Fruit fly (Drosophila melanogaster) whole organism: ENCODE results near the gene Syx18.

ENCODE experiments used
- CG8478 ChIP-seq: fragments of >200 bp; optimal IDR thresholded peaks from 2 replicates; lab custom pipeline; 2018; ENCODE audit warnings: inconsistent platforms
- Dll ChIP-seq: fragments of >200 bp; optimal IDR thresholded peaks from 2 replicates; lab custom pipeline; 2017
- pan ChIP-seq: fragments of >200 bp; optimal IDR thresholded peaks from 2 replicates; lab custom pipeline; 2017
- psq ChIP-seq: fragments of >200 bp; optimal IDR thresholded peaks from 2 replicates; lab custom pipeline; 2017
- usp ChIP-seq: fragments of >200 bp; optimal IDR thresholded peaks from 2 replicates; lab custom pipeline; 2017; ENCODE audit warnings: missing biosample characterization, missing genetic modification characterization, mixed read lengths

- no peak for TF ChIP-seq usp
- no peak for TF ChIP-seq psq
- no peak for TF ChIP-seq pan
- no peak for TF ChIP-seq Dll
- TF ChIP-seq CG8478 (lab: Kevin White, UChicago), result no peak
These were observed 46.3 kb upstream of the Syx18 start for dm6 chr3R:24671662-24672061.
